Worm (Caenorhabditis elegans) whole organism, young adult: ENCODE data around the gene C38H2.2.

ENCODE experiments used
- D2030.7 ChIP-seq: fragments of 200-800 bp; sonication (Bioruptor generic); IDR thresholded peaks from 2 replicates; pipeline ENCODE4 v1.3.6; 2022; ENCODE audit warnings: missing genetic modification reagents, missing genetic modification characterization, missing compliant biosample characterization
- F23B12.7 ChIP-seq: sonication (generic microtip); optimal IDR thresholded peaks from 2 replicates; lab custom pipeline; 2017; ENCODE audit warnings: missing genetic modification characterization, mild to moderate bottlenecking, missing compliant biosample characterization, antibody characterized with exemption, moderate library complexity; ENCODE audit not compliant: insufficient read depth
- F52B5.7 ChIP-seq: sonication (generic microtip); optimal IDR thresholded peaks from 2 replicates; lab custom pipeline; 2016; ENCODE audit warnings: mild to moderate bottlenecking, missing genetic modification characterization, missing compliant biosample characterization
- F57A8.1 ChIP-seq: fragments of 200-800 bp; sonication (Bioruptor generic); optimal IDR thresholded peaks from 2 replicates; lab custom pipeline; 2018; ENCODE audit warnings: mild to moderate bottlenecking, missing genetic modification characterization, moderate library complexity, missing compliant biosample characterization
- F57C9.4 ChIP-seq: sonication (generic microtip); optimal IDR thresholded peaks from 2 replicates; lab custom pipeline; 2017; ENCODE audit warnings: mild to moderate bottlenecking, missing genetic modification characterization, missing compliant biosample characterization
- K11D2.4 ChIP-seq: fragments of 200-800 bp; sonication (Bioruptor generic); IDR thresholded peaks from 2 replicates; pipeline ENCODE4 v1.3.6; 2022; ENCODE audit warnings: missing genetic modification reagents, missing genetic modification characterization, missing compliant biosample characterization
- T26A5.8 ChIP-seq: sonication (generic microtip); optimal IDR thresholded peaks from 2 replicates; lab custom pipeline; 2016; ENCODE audit warnings: missing genetic modification characterization, missing compliant biosample characterization
- atf-7 ChIP-seq: sonication (generic microtip); optimal IDR thresholded peaks from 2 replicates; lab custom pipeline; 2017; ENCODE audit warnings: mild to moderate bottlenecking, missing genetic modification characterization, missing compliant biosample characterization
- cebp-1 ChIP-seq, 2 experiments: fragments of 200-800 bp in 1 of 2; sonication (Bioruptor generic) in 1 of 2; sonication (generic microtip) in 1 of 2; IDR thresholded peaks in 1 of 2; optimal IDR thresholded peaks in 1 of 2; 2 replicates each; pipeline versions ENCODE4 v1.3.6 to Lab custom; 2017 to 2022; ENCODE audit warnings: missing compliant biosample characterization in 2 of 2, missing genetic modification characterization in 2 of 2, mild to moderate bottlenecking in 1 of 2, missing genetic modification reagents in 1 of 2, moderate library complexity in 1 of 2
- ceh-79 ChIP-seq: sonication (generic microtip); optimal IDR thresholded peaks from 2 replicates; lab custom pipeline; 2017; ENCODE audit warnings: mild to moderate bottlenecking, missing genetic modification characterization, missing compliant biosample characterization
- ceh-91 ChIP-seq: fragments of 200-800 bp; sonication (Bioruptor generic); IDR thresholded peaks from 2 replicates; pipeline ENCODE4 v1.3.6; 2022; ENCODE audit warnings: missing genetic modification reagents, missing genetic modification characterization, missing compliant biosample characterization
- die-1 ChIP-seq: sonication (generic microtip); optimal IDR thresholded peaks from 2 replicates; lab custom pipeline; 2016; ENCODE audit warnings: missing genotype, mild to moderate bottlenecking, missing genetic modification characterization, missing compliant biosample characterization
- dpl-1 ChIP-seq: fragments of 150-350 bp; optimal IDR thresholded peaks from 2 replicates; lab custom pipeline; 2014; ENCODE audit warnings: missing biosample characterization, missing genetic modification reagents, missing genetic modification characterization
- efl-1 ChIP-seq: fragments of 150-350 bp; optimal IDR thresholded peaks from 2 replicates; lab custom pipeline; 2014; ENCODE audit warnings: missing biosample characterization, missing genetic modification reagents, missing genetic modification characterization
- egl-44 ChIP-seq: fragments of 200-800 bp; sonication (Bioruptor generic); IDR thresholded peaks from 2 replicates; pipeline ENCODE4 v1.3.6; 2022; ENCODE audit warnings: missing genetic modification reagents, missing genetic modification characterization, missing compliant biosample characterization
- fkh-3 ChIP-seq: sonication (generic microtip); optimal IDR thresholded peaks from 2 replicates; lab custom pipeline; 2016; ENCODE audit warnings: mild to moderate bottlenecking, missing genetic modification characterization, missing compliant biosample characterization
- him-1 ChIP-seq: sonication (generic microtip); optimal IDR thresholded peaks from 2 replicates; lab custom pipeline; 2016; ENCODE audit warnings: missing genotype, missing genetic modification reagents, missing genetic modification characterization, missing compliant biosample characterization
- hsf-1 ChIP-seq: fragments of 200-800 bp; sonication (Bioruptor generic); IDR thresholded peaks from 2 replicates; pipeline ENCODE4 v1.3.6; 2022; ENCODE audit warnings: missing genetic modification reagents, missing genetic modification characterization, missing compliant biosample characterization
- let-607 ChIP-seq, 2 experiments: fragments of 200-800 bp in 1 of 2; sonication (Bioruptor generic) in 1 of 2; sonication (generic microtip) in 1 of 2; optimal IDR thresholded peaks; 2 replicates each; lab custom pipeline; 2016 to 2018; ENCODE audit warnings: mild to moderate bottlenecking in 2 of 2, missing compliant biosample characterization in 2 of 2, missing genetic modification characterization in 2 of 2, moderate library complexity in 2 of 2, missing genotype in 1 of 2
- lin-35 ChIP-seq, 3 experiments: fragments of 150-350 bp in 2 of 3; sonication (generic microtip) in 1 of 3; optimal IDR thresholded peaks; 2 replicates each; lab custom pipeline; 2014 to 2018; ENCODE audit warnings: missing biosample characterization in 3 of 3, missing genetic modification characterization in 3 of 3, missing genetic modification reagents in 3 of 3
- madf-10 ChIP-seq: sonication (generic microtip); optimal IDR thresholded peaks from 2 replicates; lab custom pipeline; 2016; ENCODE audit warnings: mild to moderate bottlenecking, missing genetic modification characterization, missing compliant biosample characterization
- madf-6 ChIP-seq: fragments of 200-800 bp; sonication (Bioruptor generic); IDR thresholded peaks from 2 replicates; pipeline ENCODE4 v1.3.6; 2022; ENCODE audit warnings: missing genetic modification reagents, missing genetic modification characterization, missing compliant biosample characterization
- mel-28 ChIP-seq: sonication (generic microtip); optimal IDR thresholded peaks from 2 replicates; lab custom pipeline; 2016; ENCODE audit warnings: borderline replicate concordance, mild to moderate bottlenecking, missing genetic modification characterization, missing compliant biosample characterization
- mxl-1 ChIP-seq: sonication (generic microtip); optimal IDR thresholded peaks from 2 replicates; lab custom pipeline; 2016; ENCODE audit warnings: missing genetic modification characterization, missing compliant biosample characterization
- nfya-2 ChIP-seq: fragments of 200-800 bp; sonication (Bioruptor generic); IDR thresholded peaks from 2 replicates; pipeline ENCODE4 v1.3.6; 2022; ENCODE audit warnings: missing genetic modification reagents, missing genetic modification characterization, missing compliant biosample characterization
- nhr-80 ChIP-seq: sonication (generic microtip); optimal IDR thresholded peaks from 2 replicates; lab custom pipeline; 2016; ENCODE audit warnings: missing genetic modification characterization, missing compliant biosample characterization
- pbrm-1 ChIP-seq: fragments of 200-800 bp; sonication (Bioruptor generic); IDR thresholded peaks from 2 replicates; pipeline ENCODE4 v1.3.6; 2022; ENCODE audit warnings: missing genetic modification reagents, missing genetic modification characterization, missing compliant biosample characterization
- pha-4 ChIP-seq: fragments of 150-350 bp; sonication (generic microtip); optimal IDR thresholded peaks from 2 replicates; lab custom pipeline; 2014; ENCODE audit warnings: missing biosample characterization, missing genetic modification reagents, missing genetic modification characterization
- rcor-1 ChIP-seq: fragments of 200-800 bp; sonication (Bioruptor generic); IDR thresholded peaks from 2 replicates; pipeline ENCODE4 v1.3.6; 2022; ENCODE audit warnings: missing genetic modification reagents, missing genetic modification characterization, missing compliant biosample characterization
- snpc-1.1 ChIP-seq: sonication (generic microtip); optimal IDR thresholded peaks from 2 replicates; lab custom pipeline; 2017; ENCODE audit warnings: missing genetic modification characterization, mild to moderate bottlenecking, missing compliant biosample characterization, antibody characterized with exemption, moderate library complexity, missing genotype, missing genetic modification reagents; ENCODE audit not compliant: insufficient read depth
- snpc-1.3 ChIP-seq: sonication (generic microtip); optimal IDR thresholded peaks from 2 replicates; lab custom pipeline; 2017; ENCODE audit warnings: missing genetic modification characterization, mild to moderate bottlenecking, missing compliant biosample characterization, antibody characterized with exemption, moderate library complexity, missing genotype, missing genetic modification reagents; ENCODE audit not compliant: insufficient read depth
- sptf-2 ChIP-seq: fragments of 200-800 bp; sonication (Bioruptor generic); optimal IDR thresholded peaks from 2 replicates; lab custom pipeline; 2018; ENCODE audit warnings: mild to moderate bottlenecking, missing genetic modification characterization, missing compliant biosample characterization
- tbp1 ChIP-seq: fragments of 200-800 bp; sonication (Bioruptor generic); optimal IDR thresholded peaks from 2 replicates; lab custom pipeline; 2018; ENCODE audit warnings: mild to moderate bottlenecking, missing genetic modification characterization, missing compliant biosample characterization
- tbx-9 ChIP-seq: sonication (generic microtip); optimal IDR thresholded peaks from 2 replicates; lab custom pipeline; 2016; ENCODE audit warnings: borderline replicate concordance, missing genetic modification characterization, inconsistent platforms, missing compliant biosample characterization
- tlf-1 ChIP-seq: fragments of 200-800 bp; sonication (Bioruptor generic); optimal IDR thresholded peaks from 2 replicates; lab custom pipeline; 2018; ENCODE audit warnings: mild to moderate bottlenecking, missing genetic modification characterization, missing compliant biosample characterization
- unc-130 ChIP-seq: sonication (generic microtip); optimal IDR thresholded peaks from 2 replicates; lab custom pipeline; 2016; ENCODE audit warnings: missing genetic modification reagents, missing genetic modification characterization, missing compliant biosample characterization
- xnd-1 ChIP-seq: sonication (generic microtip); optimal IDR thresholded peaks from 2 replicates; lab custom pipeline; 2016; ENCODE audit warnings: missing genotype, missing genetic modification reagents, missing genetic modification characterization, missing compliant biosample characterization
- zfh-2 ChIP-seq: fragments of 200-800 bp; sonication (Bioruptor generic); conservative IDR thresholded peaks from 2 replicates; pipeline ENCODE4 v1.3.6; 2022; ENCODE audit warnings: missing genetic modification reagents, missing genetic modification characterization, missing compliant biosample characterization
- ztf-26 ChIP-seq: sonication (generic microtip); optimal IDR thresholded peaks from 2 replicates; lab custom pipeline; 2017; ENCODE audit warnings: missing genetic modification characterization, missing compliant biosample characterization
- ztf-6 ChIP-seq: fragments of 200-800 bp; sonication (Bioruptor generic); IDR thresholded peaks from 2 replicates; pipeline ENCODE4 v1.3.6; 2022; ENCODE audit warnings: missing genetic modification reagents, missing genetic modification characterization, missing compliant biosample characterization

C38H2.2 gene

ce11 chrIII:10351595-10352207, 29.9 kb upstream of the C38H2.2 start, which contains the start of gene T07C4.3 (continued):
- TF ChIP-seq efl-1 (peak; percentile 70), dpl-1 (GFP tag; lab: Kevin White, UChicago) (peak; percentile 32), madf-6 (peak; percentile 79)

DNA sequence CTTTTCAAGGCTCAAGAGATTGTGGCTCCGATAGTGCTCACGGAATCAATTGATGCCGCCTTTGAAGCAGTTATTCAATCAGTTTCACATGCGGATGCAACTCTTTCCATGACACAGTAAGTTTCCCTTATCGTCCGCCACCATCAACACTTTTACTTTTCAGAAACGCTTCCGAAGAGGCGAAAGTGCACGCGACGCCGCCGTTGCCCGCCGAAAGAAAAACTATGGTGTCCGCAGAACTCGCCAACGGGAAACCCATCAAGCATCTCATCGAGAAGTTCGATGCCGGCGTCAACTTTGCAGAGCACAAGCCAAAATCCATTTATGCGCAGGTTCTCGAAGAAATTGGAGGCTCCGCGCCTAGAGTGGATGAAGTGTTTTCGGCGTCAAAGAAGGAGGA, 28.1 kb upstream of the C38H2.2 start:
- TF ChIP-seq ztf-6 (GFP tag; lab: Robert Waterston, UW) = no peak
- TF ChIP-seq hsf-1 (GFP tag; lab: Robert Waterston, UW) = no peak
- 0 out of 2 replicates have a peak, but pooled peaks have one; percentile 54 for TF ChIP-seq zfh-2 (GFP tag; lab: Robert Waterston, UW)
- TF ChIP-seq F23B12.7 = no peak
- no peak for TF ChIP-seq K11D2.4 (GFP tag; lab: Robert Waterston, UW)
- no peak for TF ChIP-seq lin-35 (GFP tag; optimal IDR thresholded peaks at IDR 0.05; lab: Kevin White, UChicago)

ce11 chrIII:10354591-10354990, 27.0 kb upstream of the C38H2.2 start:
- TF ChIP-seq pha-4 (no peak), rcor-1 (GFP tag; lab: Robert Waterston, UW) (no peak), snpc-1.3 (tag; lab: Kevin White, UChicago) (no peak), tlf-1 (peak; percentile 29), madf-10 (tag; lab: Kevin White, UChicago) (peak; percentile 10), let-607 (tag; optimal IDR thresholded peaks at IDR 0.05; lab: Kevin White, UChicago) (no peak)

- TF ChIP-seq atf-7 (peak; percentile 8), cebp-1 (GFP tag; IDR thresholded peaks at IDR 0.05; lab: Robert Waterston, UW) (no peak), cebp-1 (tag; optimal IDR thresholded peaks at IDR 0.05; lab: Kevin White, UChicago) (peak; percentile 33), madf-6 (peak; percentile 9; the same call in 1 of the 2 replicates), nfya-2 (GFP tag; lab: Robert Waterston, UW) (no peak), tbx-9 (peak; percentile 85), die-1 (no peak), hsf-1 (GFP tag; lab: Robert Waterston, UW) (peak; percentile 24; the same call in 1 of the 2 replicates), tbp1 (GFP tag; lab: Kevin White, UChicago) (peak; percentile 32), nhr-80 (tag; lab: Kevin White, UChicago) (peak; percentile 76), him-1 (tag; lab: Kevin White, UChicago) (peak; percentile 7), fkh-3 (tag; lab: Kevin White, UChicago) (no peak), F52B5.7 (tag; lab: Kevin White, UChicago) (peak; percentile 32)
Observed at ce11 chrIII:10355382-10355781, 26.2 kb upstream of the C38H2.2 start, which contains the start of gene spp-1. Gene spp-1, minus strand, starts transcription at chrIII:10355668.

- no peak for TF ChIP-seq egl-44
- no peak for TF ChIP-seq snpc-1.1 (tag; lab: Kevin White, UChicago)
- TF ChIP-seq F57A8.1 (GFP tag; lab: Kevin White, UChicago) = no peak
- TF ChIP-seq K11D2.4 (GFP tag; lab: Robert Waterston, UW) = no peak
- no peak for TF ChIP-seq F57C9.4 (tag; lab: Kevin White, UChicago)
- no peak for TF ChIP-seq xnd-1 (tag; lab: Kevin White, UChicago)
- TF ChIP-seq T26A5.8 (tag; lab: Kevin White, UChicago) = no peak
- no peak for TF ChIP-seq mxl-1 (tag; lab: Kevin White, UChicago)
- TF ChIP-seq ztf-26 (tag; lab: Kevin White, UChicago) = no peak
- TF ChIP-seq lin-35 (GFP tag; optimal IDR thresholded peaks at IDR 0.05; lab: Kevin White, UChicago) = peak in 2 of 3 experiments; percentile 10 to 93
- TF ChIP-seq ceh-91 (GFP tag; lab: Robert Waterston, UW) = no peak
- TF ChIP-seq ceh-79 (tag; lab: Kevin White, UChicago) = no peak
- TF ChIP-seq hsf-1 (GFP tag; lab: Robert Waterston, UW) = no peak
- TF ChIP-seq sptf-2 (GFP tag; lab: Kevin White, UChicago) = no peak
- TF ChIP-seq D2030.7 (GFP tag; lab: Robert Waterston, UW) = 0 out of 2 replicates have a peak, but pooled peaks have one; percentile 28
- no peak for TF ChIP-seq pbrm-1
- no peak for TF ChIP-seq mel-28 (tag; lab: Kevin White, UChicago)
- no peak for TF ChIP-seq unc-130 (GFP tag; lab: Kevin White, UChicago)
- TF ChIP-seq him-1 (tag; lab: Kevin White, UChicago) = no peak
Observed at ce11 chrIII:10357598-10358186, 23.9 kb upstream of the C38H2.2 start, which contains the start of gene umps-1. Gene umps-1, minus strand, starts transcription at chrIII:10357648.
